Worm (Caenorhabditis elegans): ENCODE data around the gene C15H7.4.
A peak's percentile ranks its signal among the peaks of the same experiment; 100 is the strongest.

C15H7.4 gene

DNA sequence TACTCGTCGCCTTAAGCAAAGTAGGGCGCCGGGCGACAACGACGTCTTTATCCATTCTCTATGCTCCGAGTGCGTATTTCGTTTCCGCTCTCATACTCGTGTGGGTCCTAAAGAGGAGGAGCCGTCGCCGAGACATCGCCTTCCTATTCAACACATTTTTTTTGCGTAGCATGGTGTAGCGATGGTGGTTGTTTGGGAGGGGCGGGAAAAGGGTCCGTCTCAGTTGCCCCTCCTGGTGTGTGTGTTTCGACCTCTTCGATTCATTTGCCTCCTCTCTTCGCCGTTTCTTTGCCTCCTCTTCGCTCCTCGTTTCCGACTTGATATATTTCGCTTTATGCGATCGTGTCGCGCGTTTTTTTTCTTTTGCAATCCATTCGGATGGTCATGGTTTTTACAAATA is 46.1 kb upstream of the C15H7.4 start:
- no peak for TF ChIP-seq lin-13 (GFP tag; optimal IDR thresholded peaks at IDR 0.05)
- no peak for TF ChIP-seq dmd-6 (GFP tag; IDR thresholded peaks at IDR 0.05)
- TF ChIP-seq unc-62 (GFP tag; optimal IDR thresholded peaks at IDR 0.05 in 1 of 2) = peak in 1 of 2 experiments; percentile 89
- no peak for TF ChIP-seq unc-62 (tag; optimal IDR thresholded peaks at IDR 0.05)
- no peak for TF ChIP-seq madf-5 (GFP tag; IDR thresholded peaks at IDR 0.05)
- no peak for TF ChIP-seq nhr-10 (tag; optimal IDR thresholded peaks at IDR 0.05)
- no peak for TF ChIP-seq hif-1 (tag; optimal IDR thresholded peaks at IDR 0.05)
- no peak for TF ChIP-seq rbr-2 (tag; optimal IDR thresholded peaks at IDR 0.05)
- no peak for TF ChIP-seq snpc-1.2 (GFP tag; IDR thresholded peaks at IDR 0.05)
- TF ChIP-seq hmg-1.1 (GFP tag; IDR thresholded peaks at IDR 0.05) = peak; percentile 58
- 0 out of 2 replicates have a peak, but pooled peaks have one; percentile 30 for TF ChIP-seq arid-1 (GFP tag; conservative IDR thresholded peaks at IDR 0.05)
- TF ChIP-seq fkh-10 (GFP tag; optimal IDR thresholded peaks at IDR 0.05) = no peak
- TF ChIP-seq mxl-3 (GFP tag; optimal IDR thresholded peaks at IDR 0.05) = no peak
- TF ChIP-seq unc-39 (tag; optimal IDR thresholded peaks at IDR 0.05) = no peak
- peak; percentile 64 for TF ChIP-seq aha-1 (tag)
- no peak for TF ChIP-seq lin-15B (tag; optimal IDR thresholded peaks at IDR 0.05)
- TF ChIP-seq cey-2 (tag; optimal IDR thresholded peaks at IDR 0.05; ENCODE audit: borderline replicate concordance, insufficient read depth) = no peak
- TF ChIP-seq ztf-11 (tag; optimal IDR thresholded peaks at IDR 0.05) = no peak
- peak; percentile 35; the same call in 1 of the 2 replicates for TF ChIP-seq set-16 (GFP tag; IDR thresholded peaks at IDR 0.05)

DNA sequence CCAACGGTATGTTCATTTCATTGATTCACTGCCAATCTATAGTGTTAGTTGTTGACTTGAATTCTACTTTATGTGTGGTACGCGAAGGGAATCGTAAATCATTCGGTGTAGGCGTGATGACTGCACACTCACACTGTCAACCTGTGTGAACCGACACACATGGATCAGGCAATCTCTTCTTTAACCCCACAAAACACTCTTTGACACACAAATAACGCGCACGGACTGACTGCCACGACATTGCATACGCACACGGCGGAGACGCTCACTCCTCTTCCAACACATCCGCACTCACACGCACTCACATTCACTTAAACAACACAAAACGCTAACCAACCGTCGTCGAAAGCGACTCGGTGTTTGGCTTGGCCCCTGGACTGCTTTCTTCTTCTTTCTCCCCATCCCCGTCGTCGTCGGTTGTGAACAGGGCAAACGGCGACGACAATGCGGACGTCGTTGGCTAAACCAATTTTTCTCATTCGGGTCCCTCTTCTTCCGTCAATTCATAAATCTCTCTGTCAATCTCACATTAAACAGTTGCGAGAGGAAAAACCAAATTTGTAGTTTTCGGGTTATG is 44.5 kb upstream of the C15H7.4 start:
- TF ChIP-seq attf-4 (tag; optimal IDR thresholded peaks at IDR 0.05) (no peak), aly-2 (tag; optimal IDR thresholded peaks at IDR 0.05) (no peak), hlh-11 (tag; optimal IDR thresholded peaks at IDR 0.05) (peak; percentile 8), snpc-4 (tag; optimal IDR thresholded peaks at IDR 0.05) (no peak), lim-7 (GFP tag; IDR thresholded peaks at IDR 0.05) (no peak), mxl-3 (GFP tag; optimal IDR thresholded peaks at IDR 0.05) (peak; percentile 27), aha-1 (tag) (peak; percentile 97), nhr-28 (tag; optimal IDR thresholded peaks at IDR 0.05) (peak; percentile 65)

- TF ChIP-seq lin-38 (GFP tag; IDR thresholded peaks at IDR 0.05) (no peak), zag-1 (tag; optimal IDR thresholded peaks at IDR 0.05) (no peak), rbr-2 (tag; optimal IDR thresholded peaks at IDR 0.05) (no peak), spr-3 (GFP tag; optimal IDR thresholded peaks at IDR 0.05) (no peak), set-16 (GFP tag; IDR thresholded peaks at IDR 0.05) (0 out of 2 replicates have a peak, but pooled peaks have one; percentile 5), Y48G9A.11 (GFP tag; IDR thresholded peaks at IDR 0.05) (no peak), ctbp-1 (GFP tag; IDR thresholded peaks at IDR 0.05) (no peak), mxl-2 (GFP tag; conservative IDR thresholded peaks at IDR 0.05) (no peak)
These were observed 43.9 kb upstream of the C15H7.4 start, which contains the start of gene tlk-1 for ce11 chrIII:9699576-9699975. TSS of gene tlk-1 (plus strand) at chrIII:9699876.

DNA sequence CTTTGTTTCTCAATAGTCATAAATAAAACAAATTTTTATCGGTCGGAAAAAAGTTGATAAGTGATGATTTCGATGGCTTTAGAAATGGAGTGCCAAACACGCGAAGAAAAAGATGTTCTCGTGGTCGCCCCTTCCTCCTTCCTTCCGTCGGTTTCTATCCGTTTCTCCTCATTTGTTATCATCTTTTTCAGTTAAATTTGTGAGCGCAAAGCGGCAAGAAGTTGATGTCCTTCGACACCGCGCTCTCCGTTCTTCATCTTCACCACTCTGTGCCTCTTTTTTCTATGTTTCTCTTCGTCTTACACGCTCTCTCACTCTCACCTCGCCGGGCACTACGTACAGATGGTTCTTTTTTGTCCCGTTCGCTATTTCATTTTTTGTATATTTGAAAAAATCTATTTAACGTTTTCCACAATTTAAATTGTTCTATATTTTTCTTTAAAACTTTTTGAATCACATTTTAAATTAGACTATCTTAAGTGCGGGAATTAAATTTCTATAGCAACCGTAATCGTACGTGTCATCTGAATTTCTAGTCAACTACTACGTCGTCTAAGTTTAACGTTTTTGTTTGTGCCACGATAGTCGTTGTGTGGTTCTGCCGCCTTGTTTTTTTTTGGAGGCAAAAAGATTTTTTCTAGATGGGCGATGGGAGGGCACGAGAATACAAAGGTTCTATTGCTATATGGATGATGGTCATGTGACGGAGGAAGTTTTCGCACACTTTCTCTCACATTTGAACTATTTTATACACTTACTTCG is 43.1 kb upstream of the C15H7.4 start:
- TF ChIP-seq cey-2 (tag; optimal IDR thresholded peaks at IDR 0.05; ENCODE audit: borderline replicate concordance, insufficient read depth) (no peak), unc-39 (tag; optimal IDR thresholded peaks at IDR 0.05) (no peak), D1046.2 (GFP tag; IDR thresholded peaks at IDR 0.05) (no peak), ztf-11 (tag; optimal IDR thresholded peaks at IDR 0.05) (no peak), zfp-3 (GFP tag; conservative IDR thresholded peaks at IDR 0.05) (no peak), ceh-32 (tag; optimal IDR thresholded peaks at IDR 0.05; ENCODE audit: poor library complexity) (no peak), rbr-2 (tag; optimal IDR thresholded peaks at IDR 0.05) (peak; percentile 35), skn-1 (tag; optimal IDR thresholded peaks at IDR 0.05) (no peak), nhr-102 (tag; optimal IDR thresholded peaks at IDR 0.05) (no peak), snpc-1.2 (GFP tag; IDR thresholded peaks at IDR 0.05) (no peak), mxl-3 (GFP tag; optimal IDR thresholded peaks at IDR 0.05) (peak; percentile 77), mes-2 (tag; optimal IDR thresholded peaks at IDR 0.05; ENCODE audit: poor library complexity, severe bottlenecking) (peak; percentile 41), dve-1 (tag; optimal IDR thresholded peaks at IDR 0.05; ENCODE audit: insufficient read depth) (peak; percentile 40), nhr-237 (tag; optimal IDR thresholded peaks at IDR 0.05) (no peak), ZK546.5 (tag; optimal IDR thresholded peaks at IDR 0.05) (no peak), ceh-20 (GFP tag; IDR thresholded peaks at IDR 0.05) (no peak), madf-9 (GFP tag; conservative IDR thresholded peaks at IDR 0.05) (no peak), mxl-2 (GFP tag; conservative IDR thresholded peaks at IDR 0.05) (no peak), aha-1 (tag) (peak; percentile 80), nhr-77 (tag; optimal IDR thresholded peaks at IDR 0.05) (no peak), ztf-7 (tag; optimal IDR thresholded peaks at IDR 0.05) (no peak)

Data from whole organism, L4 larva.